Fruit fly (Drosophila melanogaster) whole organism, embryonic: ENCODE results near the gene grsm.

Experiments used
- CG14667 ChIP-seq: fragments of 200-800 bp; sonication (Bioruptor generic); IDR thresholded peaks from 2 replicates; pipeline ENCODE4 v1.3.6; 2022; ENCODE audit warnings: missing biosample characterization, missing genetic modification characterization
- CG17328 ChIP-seq: fragments of 200-800 bp; sonication (Bioruptor generic); IDR thresholded peaks from 2 replicates; pipeline ENCODE4 v1.3.6; 2022; ENCODE audit warnings: missing biosample characterization, missing genetic modification characterization
- CG32772 ChIP-seq: fragments of 200-800 bp; sonication (Bioruptor generic); IDR thresholded peaks from 2 replicates; pipeline ENCODE4 v1.3.6; 2022; ENCODE audit warnings: missing biosample characterization, missing genetic modification characterization
- CG6765 ChIP-seq: fragments of 200-800 bp; sonication (Bioruptor generic); optimal IDR thresholded peaks from 3 replicates; lab custom pipeline; 2017; ENCODE audit warnings: missing biosample characterization, mild to moderate bottlenecking, missing genetic modification characterization
- ERR ChIP-seq: fragments of 200-800 bp; sonication (Bioruptor generic); optimal IDR thresholded peaks from 2 replicates; lab custom pipeline; 2016; ENCODE audit warnings: missing biosample characterization, missing genetic modification characterization
- Meics ChIP-seq: fragments of 200-800 bp; sonication (Bioruptor generic); optimal IDR thresholded peaks from 2 replicates; lab custom pipeline; 2017; ENCODE audit warnings: missing biosample characterization, mild to moderate bottlenecking, missing genetic modification characterization
- Mrtf ChIP-seq: fragments of 200-800 bp; sonication (Bioruptor generic); IDR thresholded peaks from 3 replicates; pipeline ENCODE4 v1.3.6; 2022; ENCODE audit warnings: missing biosample characterization, missing genetic modification characterization
- Nf-YA ChIP-seq: fragments of 200-800 bp; sonication (Bioruptor generic); IDR thresholded peaks from 2 replicates; pipeline ENCODE4 v1.3.6; 2022; ENCODE audit warnings: missing biosample characterization, missing genetic modification characterization
- gce ChIP-seq: fragments of 200-800 bp; sonication (Bioruptor generic); IDR thresholded peaks from 3 replicates; pipeline ENCODE4 v1.3.6; 2022; ENCODE audit warnings: missing biosample characterization, missing genetic modification characterization
- grau ChIP-seq: fragments of 200-800 bp; optimal IDR thresholded peaks from 3 replicates; lab custom pipeline; 2019; ENCODE audit warnings: missing biosample characterization, mild to moderate bottlenecking, missing genetic modification characterization, moderate library complexity
- sim ChIP-seq: fragments of 200-800 bp; sonication (Bioruptor generic); IDR thresholded peaks from 2 replicates; pipeline ENCODE4 v1.3.6; 2022; ENCODE audit warnings: missing biosample characterization, missing genetic modification characterization
- sr ChIP-seq: fragments of 200-800 bp; sonication (Bioruptor generic); IDR thresholded peaks from 3 replicates; pipeline ENCODE4 v1.3.6; 2022; ENCODE audit warnings: missing biosample characterization, missing genetic modification characterization
- tx ChIP-seq: fragments of 200-800 bp; sonication (Bioruptor generic); optimal IDR thresholded peaks from 2 replicates; lab custom pipeline; 2016; ENCODE audit warnings: missing biosample characterization, missing genetic modification characterization
- vvl ChIP-seq: fragments of 200-800 bp; sonication (Bioruptor generic); IDR thresholded peaks from 2 replicates; pipeline ENCODE4 v1.3.6; 2022; ENCODE audit warnings: missing biosample characterization, missing genetic modification characterization

dm6 chr3R:12962612-12963011 lies 4.9 kb downstream of the grsm start:
- TF ChIP-seq CG17328 (no peak), Nf-YA (GFP tag; lab: Robert Waterston, UW) (no peak), grau (tag; lab: Kevin White, UChicago) (no peak), gce (GFP tag; lab: Robert Waterston, UW) (no peak), CG32772 (GFP tag; lab: Robert Waterston, UW) (no peak), CG6765 (no peak), vvl (GFP tag; lab: Robert Waterston, UW) (no peak), tx (GFP tag; lab: Kevin White, UChicago) (no peak), ERR (GFP tag; lab: Kevin White, UChicago) (no peak), CG14667 (GFP tag; lab: Robert Waterston, UW) (no peak), Mrtf (no peak), sim (GFP tag; lab: Robert Waterston, UW) (no peak), Meics (no peak), sr (GFP tag; lab: Robert Waterston, UW) (no peak)
